Fruit fly (Drosophila melanogaster): ENCODE results near the gene CG31200.

DNA sequence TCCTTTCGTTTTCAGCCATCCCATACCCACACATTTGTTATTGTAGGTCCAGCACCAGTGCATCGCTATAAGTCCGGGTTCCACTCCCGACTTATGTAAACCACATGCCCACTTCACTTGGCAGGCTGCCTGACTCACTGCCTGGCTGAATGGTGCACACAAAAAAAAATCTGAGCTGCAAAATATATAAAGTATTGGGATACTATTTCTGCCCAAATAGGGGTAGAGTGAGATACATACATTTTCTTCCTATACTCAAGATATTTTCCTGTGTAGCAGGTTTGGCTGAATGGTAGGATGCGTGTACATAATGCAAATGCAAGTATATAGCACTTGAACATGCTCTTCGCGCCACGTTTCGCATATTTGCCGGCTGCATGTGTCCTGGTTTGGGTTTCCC is 28.0 kb upstream of the CG31200 start:
- TF ChIP-seq ss (GFP tag; optimal IDR thresholded peaks at IDR 0.05) (peak; percentile 56 to 64), CG32006 (GFP tag; optimal IDR thresholded peaks at IDR 0.05) (peak; percentile 10), pdm3 (GFP tag; optimal IDR thresholded peaks at IDR 0.05) (peak; percentile 53), CG10669 (GFP tag; optimal IDR thresholded peaks at IDR 0.05) (peak; percentile 67)

Data from whole organism, prepupa.